Worm (Caenorhabditis elegans) whole organism, L4 larva: ENCODE measurements around the gene fipr-25.

Experiments
- D1046.2 ChIP-seq: fragments of 200-800 bp; sonication (Bioruptor generic); IDR thresholded peaks from 2 replicates; pipeline ENCODE4 v1.3.6; 2022; ENCODE audit warnings: missing genetic modification characterization, missing compliant biosample characterization
- F44E2.7 ChIP-seq: fragments of 200-800 bp; sonication (Bioruptor generic); IDR thresholded peaks from 2 replicates; pipeline ENCODE4 v2.1.2; 2022; ENCODE audit warnings: missing genetic modification characterization, missing compliant biosample characterization
- F49E8.2 ChIP-seq: sonication (generic microtip); optimal IDR thresholded peaks from 2 replicates; lab custom pipeline; 2016; ENCODE audit warnings: missing compliant biosample characterization, mild to moderate bottlenecking, missing genetic modification characterization, borderline replicate concordance
- R02D3.7 ChIP-seq: fragments of 150-350 bp; sonication (generic microtip); optimal IDR thresholded peaks from 3 replicates; lab custom pipeline; 2014; ENCODE audit warnings: missing biosample characterization, missing genetic modification characterization
- Y105C5A.15 ChIP-seq: fragments of 200-800 bp; sonication (Bioruptor generic); IDR thresholded peaks from 2 replicates; pipeline ENCODE4 v1.3.6; 2022; ENCODE audit warnings: missing genetic modification characterization, missing compliant biosample characterization
- aha-1 ChIP-seq: fragments of 150-350 bp; peaks from one replicate; lab custom pipeline; 2014; ENCODE audit warnings: missing biosample characterization, missing genetic modification characterization
- aly-2 ChIP-seq: sonication (generic microtip); optimal IDR thresholded peaks from 2 replicates; lab custom pipeline; 2018; ENCODE audit warnings: missing biosample characterization, missing genetic modification characterization
- ama-1 ChIP-seq: fragments of 150-350 bp; optimal IDR thresholded peaks from 2 replicates; lab custom pipeline; 2014; ENCODE audit warnings: inconsistent platforms, mixed read lengths
- ceh-20 ChIP-seq: fragments of 200-800 bp; sonication (Bioruptor generic); IDR thresholded peaks from 2 replicates; pipeline ENCODE4 v1.3.6; 2022; ENCODE audit warnings: missing genetic modification reagents, missing genetic modification characterization, missing compliant biosample characterization
- ces-1 ChIP-seq: fragments of 150-350 bp; sonication (generic microtip); optimal IDR thresholded peaks from 4 replicates; lab custom pipeline; 2014; ENCODE audit warnings: missing biosample characterization, missing genetic modification reagents, missing genetic modification characterization
- ctbp-1 ChIP-seq: fragments of 200-800 bp; sonication (Bioruptor generic); IDR thresholded peaks from 2 replicates; pipeline ENCODE4 v1.3.6; 2022; ENCODE audit warnings: missing genetic modification reagents, missing genetic modification characterization, missing compliant biosample characterization
- dmd-6 ChIP-seq: fragments of 200-800 bp; sonication (Bioruptor generic); IDR thresholded peaks from 2 replicates; pipeline ENCODE4 v1.3.6; 2022; ENCODE audit warnings: missing genetic modification reagents, missing genetic modification characterization, missing compliant biosample characterization
- dmd-8 ChIP-seq: fragments of 200-800 bp; sonication (Bioruptor generic); IDR thresholded peaks from 2 replicates; pipeline ENCODE4 v1.3.6; 2022; ENCODE audit warnings: missing genetic modification characterization, missing compliant biosample characterization
- dmd-9 ChIP-seq: fragments of 200-800 bp; sonication (Bioruptor generic); IDR thresholded peaks from 2 replicates; pipeline ENCODE4 v1.3.6; 2022; ENCODE audit warnings: missing genetic modification reagents, missing genetic modification characterization, missing compliant biosample characterization
- dpl-1 ChIP-seq: fragments of 150-350 bp; optimal IDR thresholded peaks from 2 replicates; lab custom pipeline; 2014; ENCODE audit warnings: missing biosample characterization, missing genetic modification reagents, missing genetic modification characterization
- duxl-1 ChIP-seq: sonication (generic microtip); optimal IDR thresholded peaks from 2 replicates; lab custom pipeline; 2016; ENCODE audit warnings: mild to moderate bottlenecking, missing genetic modification characterization, moderate library complexity, missing compliant biosample characterization; ENCODE audit not compliant: poor library complexity
- dve-1 ChIP-seq: sonication (generic microtip); optimal IDR thresholded peaks from 2 replicates; lab custom pipeline; 2017; ENCODE audit warnings: antibody characterized with exemption, mild to moderate bottlenecking, missing genetic modification characterization, missing compliant biosample characterization; ENCODE audit not compliant: insufficient read depth
- egl-43 ChIP-seq: fragments of 200-800 bp; sonication (Bioruptor generic); IDR thresholded peaks from 2 replicates; pipeline ENCODE4 v1.3.6; 2022; ENCODE audit warnings: missing genetic modification reagents, missing genetic modification characterization, missing compliant biosample characterization
- fkh-10 ChIP-seq: fragments of 150-350 bp; optimal IDR thresholded peaks from 2 replicates; lab custom pipeline; 2014; ENCODE audit warnings: missing biosample characterization, missing genetic modification reagents, missing genetic modification characterization
- hlh-11 ChIP-seq: fragments of 200-800 bp; sonication (Bioruptor generic); optimal IDR thresholded peaks from 2 replicates; lab custom pipeline; 2018; ENCODE audit warnings: mild to moderate bottlenecking, missing genetic modification characterization, missing compliant biosample characterization
- hmg-1.1 ChIP-seq: fragments of 200-800 bp; sonication (Bioruptor generic); IDR thresholded peaks from 2 replicates; pipeline ENCODE4 v1.3.6; 2022; ENCODE audit warnings: missing genetic modification reagents, missing genetic modification characterization, missing compliant biosample characterization
- lin-15B ChIP-seq: fragments of 150-350 bp; sonication (generic microtip); optimal IDR thresholded peaks from 3 replicates; lab custom pipeline; 2014; ENCODE audit warnings: missing biosample characterization, missing genetic modification characterization
- lin-39 ChIP-seq: fragments of 150-350 bp; optimal IDR thresholded peaks from 2 replicates; lab custom pipeline; 2014; ENCODE audit warnings: missing biosample characterization, missing genetic modification reagents, missing genetic modification characterization
- lsy-2 ChIP-seq, 2 experiments: fragments of 150-350 bp in 1 of 2; sonication (generic microtip) in 1 of 2; optimal IDR thresholded peaks; 2 replicates each; lab custom pipeline; 2014 to 2017; ENCODE audit warnings: missing biosample characterization in 2 of 2, missing genetic modification characterization in 2 of 2
- mxl-2 ChIP-seq: fragments of 200-800 bp; sonication (Bioruptor generic); conservative IDR thresholded peaks from 2 replicates; pipeline ENCODE4 v1.3.6; 2022; ENCODE audit warnings: missing genetic modification reagents, missing genetic modification characterization, missing compliant biosample characterization
- nhr-102 ChIP-seq: sonication (generic microtip); optimal IDR thresholded peaks from 2 replicates; lab custom pipeline; 2016; ENCODE audit warnings: mild to moderate bottlenecking, missing genetic modification characterization, moderate library complexity, missing compliant biosample characterization
- nhr-25 ChIP-seq: sonication (generic microtip); optimal IDR thresholded peaks from 2 replicates; lab custom pipeline; 2017; ENCODE audit warnings: missing genetic modification characterization, mild to moderate bottlenecking, missing compliant biosample characterization, antibody characterized with exemption, moderate library complexity, borderline replicate concordance; ENCODE audit not compliant: insufficient read depth
- nhr-28 ChIP-seq: fragments of 150-350 bp; optimal IDR thresholded peaks from 2 replicates; lab custom pipeline; 2014; ENCODE audit warnings: missing biosample characterization, missing genetic modification characterization
- php-3 ChIP-seq: fragments of 200-800 bp; sonication (Bioruptor generic); IDR thresholded peaks from 2 replicates; pipeline ENCODE4 v1.3.6; 2022; ENCODE audit warnings: missing genetic modification reagents, missing genetic modification characterization, missing compliant biosample characterization
- pqm-1 ChIP-seq: sonication (generic microtip); optimal IDR thresholded peaks from 2 replicates; lab custom pipeline; 2017; ENCODE audit warnings: missing biosample characterization, missing genetic modification characterization
- saeg-2 ChIP-seq: fragments of 200-800 bp; sonication (Bioruptor generic); IDR thresholded peaks from 2 replicates; pipeline ENCODE4 v1.3.6; 2022; ENCODE audit warnings: missing genetic modification reagents, missing genetic modification characterization, missing compliant biosample characterization
- set-16 ChIP-seq: fragments of 200-800 bp; sonication (Bioruptor generic); IDR thresholded peaks from 2 replicates; pipeline ENCODE4 v1.3.6; 2022; ENCODE audit warnings: missing genetic modification reagents, missing genetic modification characterization, missing compliant biosample characterization
- snpc-1.2 ChIP-seq: fragments of 200-800 bp; sonication (Bioruptor generic); IDR thresholded peaks from 2 replicates; pipeline ENCODE4 v1.3.6; 2022; ENCODE audit warnings: missing genetic modification reagents, missing genetic modification characterization, missing compliant biosample characterization
- tra-1 ChIP-seq: fragments of 200-800 bp; sonication (Bioruptor generic); IDR thresholded peaks from 2 replicates; pipeline ENCODE4 v1.3.6; 2022; ENCODE audit warnings: missing genetic modification reagents, missing genetic modification characterization, missing compliant biosample characterization
- unc-130 ChIP-seq: sonication (generic microtip); optimal IDR thresholded peaks from 2 replicates; lab custom pipeline; 2016; ENCODE audit warnings: missing genetic modification reagents, missing genetic modification characterization, missing compliant biosample characterization
- unc-39 ChIP-seq: sonication (generic microtip); optimal IDR thresholded peaks from 2 replicates; lab custom pipeline; 2017; ENCODE audit warnings: missing biosample characterization, missing genetic modification characterization
- vab-7 ChIP-seq: fragments of 200-800 bp; sonication (Bioruptor generic); IDR thresholded peaks from 2 replicates; pipeline ENCODE4 v1.3.6; 2022; ENCODE audit warnings: missing genetic modification reagents, missing genetic modification characterization, missing compliant biosample characterization
- zfp-3 ChIP-seq: fragments of 200-800 bp; sonication (Bioruptor generic); conservative IDR thresholded peaks from 2 replicates; pipeline ENCODE4 v1.3.6; 2022; ENCODE audit warnings: missing genetic modification reagents, missing genetic modification characterization, missing compliant biosample characterization
- zip-11 ChIP-seq: fragments of 200-800 bp; sonication (Bioruptor generic); IDR thresholded peaks from 2 replicates; pipeline ENCODE4 v1.3.6; 2022; ENCODE audit warnings: missing genetic modification characterization, missing compliant biosample characterization
- ztf-7 ChIP-seq: fragments of 150-350 bp; optimal IDR thresholded peaks from 2 replicates; lab custom pipeline; 2014; ENCODE audit warnings: missing biosample characterization, missing genetic modification characterization

Gene fipr-25

DNA sequence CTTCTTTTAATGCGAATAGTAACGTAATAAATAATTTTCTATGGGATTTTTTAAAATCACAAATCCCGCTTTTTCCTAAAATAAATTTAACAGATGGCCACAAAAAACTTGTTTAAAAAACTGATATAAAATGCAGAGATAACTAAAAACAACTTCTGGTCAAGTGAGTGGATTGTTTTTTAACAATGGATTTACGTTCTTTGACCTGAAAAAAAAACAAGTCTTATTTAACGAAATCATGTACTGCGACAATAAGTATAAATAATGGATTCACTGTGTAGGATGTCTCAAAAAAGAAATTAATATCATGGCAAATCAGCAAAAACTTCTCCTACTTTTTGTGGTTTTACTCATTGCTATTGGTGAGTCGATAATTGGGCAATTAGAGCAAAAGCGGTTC lies at the start of gene fipr-25:
TSS of gene fipr-25 (plus strand) at position 301 of the 400 bp plus-strand sequence.
- TF ChIP-seq dpl-1, result no peak
- TF ChIP-seq dmd-9 (GFP tag; lab: Robert Waterston, UW), result no peak
- no peak for TF ChIP-seq vab-7
- no peak for TF ChIP-seq tra-1 (GFP tag; lab: Robert Waterston, UW)
- no peak for TF ChIP-seq ceh-20
- no peak for TF ChIP-seq nhr-102 (tag; lab: Kevin White, UChicago)
- no peak for TF ChIP-seq lin-15B (tag; lab: Kevin White, UChicago)
- TF ChIP-seq ztf-7 (tag; lab: Kevin White, UChicago), result no peak
- no peak for TF ChIP-seq zip-11 (GFP tag; lab: Robert Waterston, UW)
- TF ChIP-seq F49E8.2 (tag; lab: Kevin White, UChicago), result no peak
- TF ChIP-seq mxl-2 (GFP tag; lab: Robert Waterston, UW), result no peak
- TF ChIP-seq D1046.2 (GFP tag; lab: Robert Waterston, UW), result no peak
- no peak for TF ChIP-seq aly-2 (tag; lab: Kevin White, UChicago)
- TF ChIP-seq lsy-2 (tag; optimal IDR thresholded peaks at IDR 0.05; lab: Kevin White, UChicago), result no peak
- TF ChIP-seq ctbp-1 (GFP tag; lab: Robert Waterston, UW), result no peak
- no peak for TF ChIP-seq dve-1 (tag; lab: Kevin White, UChicago)
- no peak for TF ChIP-seq unc-130 (GFP tag; lab: Kevin White, UChicago)

DNA sequence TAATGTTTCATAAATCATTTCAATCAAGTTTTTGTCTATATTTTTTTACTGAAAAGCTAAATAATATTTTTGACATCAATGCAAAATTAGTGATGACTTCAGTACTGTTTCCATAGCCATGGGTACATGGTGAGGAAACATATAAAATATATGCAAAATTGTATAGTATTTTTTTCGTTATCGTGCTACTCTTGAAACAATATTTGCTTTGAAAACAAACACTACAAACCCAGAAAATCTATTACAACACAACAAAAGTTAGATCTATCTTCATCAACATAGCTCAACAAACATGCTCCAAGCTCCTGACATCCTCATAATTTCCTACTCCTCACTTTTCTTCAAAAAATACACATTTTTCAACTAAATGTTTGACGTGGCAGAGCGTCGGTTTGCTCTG lies 48.7 kb upstream of the fipr-25 start, which contains the start of gene srp-3:
TSS of gene srp-3 (plus strand) at position 301 of the 400 bp plus-strand sequence.
- TF ChIP-seq aha-1 (tag; lab: Kevin White, UChicago) (peak; percentile 13), dmd-6 (GFP tag; lab: Robert Waterston, UW) (no peak), snpc-1.2 (GFP tag; lab: Robert Waterston, UW) (no peak), set-16 (GFP tag; lab: Robert Waterston, UW) (no peak), unc-39 (tag; lab: Kevin White, UChicago) (no peak), dmd-8 (GFP tag; lab: Robert Waterston, UW) (no peak)

DNA sequence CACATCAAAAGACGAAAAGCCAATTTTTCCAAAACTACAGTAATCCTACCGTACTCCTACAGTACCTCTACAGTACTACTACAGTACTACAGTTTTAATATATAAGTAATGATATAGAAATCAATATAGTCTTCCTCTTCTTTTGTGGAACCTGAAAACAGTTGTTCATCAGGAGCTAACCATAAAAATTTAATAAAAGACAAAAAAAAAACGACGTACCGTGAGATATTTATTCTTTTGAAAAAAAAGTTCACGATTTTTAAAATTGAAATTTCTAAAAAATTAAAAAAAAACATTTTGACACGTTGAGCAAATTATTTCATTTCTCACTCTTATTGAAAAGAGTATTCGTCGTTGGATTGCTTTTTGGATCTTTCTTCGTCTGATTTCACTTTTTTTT lies 46.1 kb upstream of the fipr-25 start, which contains the start of gene Y32G9A.3:
TSS of gene Y32G9A.3 (plus strand) at position 301 of the 400 bp plus-strand sequence.
- TF ChIP-seq R02D3.7 (tag; lab: Kevin White, UChicago) (no peak), duxl-1 (tag; lab: Kevin White, UChicago) (no peak), aly-2 (tag; lab: Kevin White, UChicago) (no peak), egl-43 (no peak), php-3 (GFP tag; lab: Robert Waterston, UW) (no peak), nhr-28 (tag; lab: Kevin White, UChicago) (no peak), pqm-1 (tag; lab: Kevin White, UChicago) (no peak), ces-1 (no peak), nhr-25 (no peak), ama-1 (lab: Kevin White, UChicago) (no peak), hmg-1.1 (GFP tag; lab: Robert Waterston, UW) (no peak), saeg-2 (GFP tag; lab: Robert Waterston, UW) (no peak), zfp-3 (GFP tag; lab: Robert Waterston, UW) (no peak), fkh-10 (GFP tag; lab: Kevin White, UChicago) (no peak), F44E2.7 (no peak), dmd-9 (GFP tag; lab: Robert Waterston, UW) (no peak), lin-39 (tag; lab: Kevin White, UChicago) (no peak), hlh-11 (no peak), Y105C5A.15 (no peak), lsy-2 (tag; optimal IDR thresholded peaks at IDR 0.05; lab: Kevin White, UChicago) (no peak)
